Worm (Caenorhabditis elegans): Measurements from ENCODE around the gene lon-3.

- TF ChIP-seq T22C8.4 (GFP tag; IDR thresholded peaks at IDR 0.05) (no peak), flt-1 (GFP tag; IDR thresholded peaks at IDR 0.05) (no peak), tab-1 (GFP tag; IDR thresholded peaks at IDR 0.05) (no peak), klf-2 (GFP tag; conservative IDR thresholded peaks at IDR 0.05) (no peak), ztf-29 (GFP tag; IDR thresholded peaks at IDR 0.05) (no peak), ref-1 (GFP tag; conservative IDR thresholded peaks at IDR 0.05) (no peak), cog-1 (tag; optimal IDR thresholded peaks at IDR 0.05) (no peak), med-1 (GFP tag; optimal IDR thresholded peaks at IDR 0.05; ENCODE audit: insufficient read depth) (no peak), ztf-23 (GFP tag; IDR thresholded peaks at IDR 0.05) (no peak)
Observed at ce11 chrV:12195845-12196244, 2.6 kb downstream of the lon-3 start, which contains the start of gene ZK836.3.

Data from whole organism, midembryonic.